Worm (Caenorhabditis elegans) whole organism, dauer: ENCODE results near the gene psr-1.

ENCODE experiments used
- unc-62 ChIP-seq: sonication (generic microtip); optimal IDR thresholded peaks from 2 replicates; lab custom pipeline; 2017; ENCODE audit warnings: missing biosample characterization, missing genetic modification reagents, missing genetic modification characterization

psr-1 gene

ce11 chrIV:4652962-4653361, at the start of gene psr-1:
TSS of gene psr-1 (plus strand) at chrIV:4653262.
- no peak for TF ChIP-seq unc-62

ce11 chrIV:4605608-4606007, 47.5 kb upstream of the psr-1 start, which contains the start of gene nspg-10:
TSS of gene nspg-10 (plus strand) at chrIV:4605786.
- no peak for TF ChIP-seq unc-62

ce11 chrIV:4608661-4609060, 44.4 kb upstream of the psr-1 start:
- TF ChIP-seq unc-62 = no peak

- TF ChIP-seq unc-62 = no peak
Measured at ce11 chrIV:4609568-4609967, 43.5 kb upstream of the psr-1 start, which contains the start of gene col-110. TSS of gene col-110 (minus strand) at chrIV:4609668.

- no peak for TF ChIP-seq unc-62
Measured at ce11 chrIV:4611740-4612139, 41.3 kb upstream of the psr-1 start.

- no peak for TF ChIP-seq unc-62
Measured at ce11 chrIV:4612597-4612996, 40.5 kb upstream of the psr-1 start.

ce11 chrIV:4613516-4613915, 39.5 kb upstream of the psr-1 start:
- no peak for TF ChIP-seq unc-62

ce11 chrIV:4623852-4624251, 29.2 kb upstream of the psr-1 start:
- no peak for TF ChIP-seq unc-62

ce11 chrIV:4633393-4633792, 19.7 kb upstream of the psr-1 start, which contains the start of gene R105.1:
TSS of gene R105.1 (plus strand) at chrIV:4633693.
- no peak for TF ChIP-seq unc-62

- no peak for TF ChIP-seq unc-62
Measured at ce11 chrIV:4636001-4636400, 17.1 kb upstream of the psr-1 start, which contains the start of gene R105.5. TSS of gene R105.5 (plus strand) at chrIV:4636301.

ce11 chrIV:4637840-4638239, 15.2 kb upstream of the psr-1 start, which contains the start of gene F19C7.8:
TSS of gene F19C7.8 (minus strand) at chrIV:4638095.
- TF ChIP-seq unc-62 = no peak

- TF ChIP-seq unc-62 = no peak
Measured at ce11 chrIV:4639352-4639751, 13.7 kb upstream of the psr-1 start.

ce11 chrIV:4640941-4641340, 12.1 kb upstream of the psr-1 start:
- TF ChIP-seq unc-62 = no peak

ce11 chrIV:4643577-4643976, 9.5 kb upstream of the psr-1 start:
- TF ChIP-seq unc-62 = no peak

- TF ChIP-seq unc-62 = no peak
Measured at ce11 chrIV:4645243-4645642, 7.8 kb upstream of the psr-1 start.

ce11 chrIV:4647385-4647784, 5.7 kb upstream of the psr-1 start, which contains the start of gene F29B9.8:
TSS of gene F29B9.8 (plus strand) at chrIV:4647685.
- no peak for TF ChIP-seq unc-62

- no peak for TF ChIP-seq unc-62
Measured at ce11 chrIV:4649460-4649859, 3.6 kb upstream of the psr-1 start, which contains the start of gene F29B9.7. TSS of gene F29B9.7 (plus strand) at chrIV:4649760.

ce11 chrIV:4650624-4651094, 2.4 kb upstream of the psr-1 start, which contains the start of gene ubc-9:
TSS of gene ubc-9 (plus strand) at chrIV:4651044.
- TF ChIP-seq unc-62 = no peak

ce11 chrIV:4652365-4652844, 657 bp upstream of the psr-1 start, which contains the start of gene F29B9.5:
TSS of gene F29B9.5 (plus strand) at chrIV:4652415.
- TF ChIP-seq unc-62 = no peak
